Worm (Caenorhabditis elegans) whole organism, midembryonic: Measurements from ENCODE around the gene xbx-6.

ENCODE experiments used
- T22C8.4 ChIP-seq: fragments of 200-800 bp; sonication (Bioruptor generic); IDR thresholded peaks from 2 replicates; pipeline ENCODE4 v1.3.6; 2022; ENCODE audit warnings: missing genetic modification characterization, missing compliant biosample characterization
- cog-1 ChIP-seq: sonication (generic microtip); optimal IDR thresholded peaks from 2 replicates; lab custom pipeline; 2016; ENCODE audit warnings: missing genetic modification characterization, missing compliant biosample characterization
- med-1 ChIP-seq: sonication (generic microtip); optimal IDR thresholded peaks from 2 replicates; lab custom pipeline; 2017; ENCODE audit warnings: missing genetic modification characterization, mild to moderate bottlenecking, missing compliant biosample characterization, antibody characterized with exemption, missing genetic modification reagents; ENCODE audit not compliant: insufficient read depth

DNA sequence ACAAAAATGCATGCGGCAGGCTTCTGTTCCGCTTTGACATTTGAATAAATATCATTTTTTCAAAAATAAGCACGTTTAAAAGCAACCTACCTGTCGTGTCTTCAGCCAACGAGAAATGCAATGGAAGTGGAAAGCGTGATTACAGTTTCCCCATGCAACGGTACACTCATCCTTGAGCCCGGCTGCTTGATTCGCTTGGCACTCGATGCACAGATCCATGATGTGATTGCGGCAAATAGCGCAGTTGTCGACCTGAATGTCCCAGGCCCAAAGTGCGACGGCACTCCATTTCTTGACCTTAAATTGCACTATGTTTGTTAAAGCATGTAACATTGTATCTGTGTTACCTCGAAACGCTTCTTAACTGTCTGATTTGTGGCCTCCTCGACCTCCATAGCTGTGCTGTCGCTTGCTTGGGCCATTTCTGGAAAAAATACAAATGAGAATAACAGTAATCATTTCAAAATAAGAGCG is 12.7 kb upstream of the xbx-6 start, which contains the start of gene rbx-1:
- TF ChIP-seq cog-1 (tag; lab: Kevin White, UChicago) (no peak), med-1 (no peak), T22C8.4 (GFP tag; lab: Robert Waterston, UW) (no peak)
